Worm (Caenorhabditis elegans): ENCODE measurements around the gene pcs-1.

Gene pcs-1

DNA sequence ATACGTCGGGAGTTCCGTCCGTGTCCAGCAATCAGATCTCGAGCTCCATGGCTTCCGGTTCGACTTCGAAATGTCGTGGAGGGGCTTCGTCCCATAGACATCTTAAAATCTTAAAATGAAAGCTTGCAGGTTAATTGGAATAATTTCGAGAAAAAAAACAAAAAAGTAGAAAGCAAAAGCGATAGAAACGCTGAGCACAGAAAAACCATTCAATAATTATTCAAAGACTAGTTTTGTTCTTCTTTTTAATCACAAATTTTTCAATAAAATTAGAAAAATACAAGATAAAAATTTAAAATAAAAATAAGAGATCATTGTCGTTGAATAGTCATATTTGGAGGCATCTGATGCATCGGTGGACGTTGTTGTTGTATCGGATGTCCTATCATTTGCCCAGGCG is 50.6 kb downstream of the pcs-1 start, which contains the start of gene age-1:
TSS of gene age-1 (minus strand) at position 101 of the 400 bp plus-strand sequence.
- TF ChIP-seq F37D6.2 (tag; optimal IDR thresholded peaks at IDR 0.05) = no peak
- TF ChIP-seq dmd-6 (GFP tag; IDR thresholded peaks at IDR 0.05) = no peak
- TF ChIP-seq php-3 (GFP tag; IDR thresholded peaks at IDR 0.05) = no peak
- no peak for TF ChIP-seq daf-8 (GFP tag; IDR thresholded peaks at IDR 0.05)
- TF ChIP-seq snpc-1.2 (GFP tag; IDR thresholded peaks at IDR 0.05) = no peak
- TF ChIP-seq T26A8.4 (GFP tag; IDR thresholded peaks at IDR 0.05) = no peak
- TF ChIP-seq ceh-28 (tag; optimal IDR thresholded peaks at IDR 0.05) = no peak
- no peak for TF ChIP-seq mep-1 (tag; optimal IDR thresholded peaks at IDR 0.05)
- no peak for TF ChIP-seq hif-1 (tag; optimal IDR thresholded peaks at IDR 0.05)
- TF ChIP-seq ZK337.2 (GFP tag; IDR thresholded peaks at IDR 0.05) = no peak
- TF ChIP-seq nhr-48 (tag; optimal IDR thresholded peaks at IDR 0.05) = no peak
- no peak for TF ChIP-seq mdl-1 (tag; optimal IDR thresholded peaks at IDR 0.05)
- TF ChIP-seq dmd-8 (GFP tag; IDR thresholded peaks at IDR 0.05) = no peak
- no peak for TF ChIP-seq Y105C5A.15 (GFP tag; IDR thresholded peaks at IDR 0.05)
- no peak for TF ChIP-seq daf-19 (GFP tag; conservative IDR thresholded peaks at IDR 0.05)
- no peak for TF ChIP-seq egl-27 (tag; optimal IDR thresholded peaks at IDR 0.05)
- no peak for TF ChIP-seq snpc-4 (tag; optimal IDR thresholded peaks at IDR 0.05)
- no peak for TF ChIP-seq R02D3.7 (tag; optimal IDR thresholded peaks at IDR 0.05)
- TF ChIP-seq Y75B8A.6 (GFP tag; IDR thresholded peaks at IDR 0.05) = no peak
